Fruit fly (Drosophila melanogaster) whole organism, embryonic: ENCODE results near the gene CG13117.

Experiments used
- Ada2b ChIP-seq: fragments of 200-800 bp; sonication (Bioruptor generic); IDR thresholded peaks from 2 replicates; pipeline ENCODE4 v1.3.6; 2022; ENCODE audit warnings: missing biosample characterization, missing genetic modification characterization
- Atf-2 ChIP-seq: fragments of 200-800 bp; sonication (Bioruptor generic); optimal IDR thresholded peaks from 2 replicates; lab custom pipeline; 2016; ENCODE audit warnings: missing biosample characterization, missing genetic modification characterization
- C15 ChIP-seq: fragments of 200-800 bp; sonication (Bioruptor generic); IDR thresholded peaks from 3 replicates; pipeline ENCODE4 v1.3.6; 2022; ENCODE audit warnings: missing biosample characterization, missing genetic modification characterization
- CG11398 ChIP-seq: fragments of 200-800 bp; sonication (Bioruptor generic); optimal IDR thresholded peaks from 2 replicates; lab custom pipeline; 2016; ENCODE audit warnings: missing biosample characterization, missing genetic modification characterization
- CG13424 ChIP-seq: fragments of 200-800 bp; sonication (Bioruptor generic); optimal IDR thresholded peaks from 2 replicates; lab custom pipeline; 2019; ENCODE audit warnings: missing biosample characterization, mild to moderate bottlenecking, missing genetic modification characterization, moderate library complexity
- CG13775 ChIP-seq: fragments of 200-800 bp; sonication (Bioruptor generic); optimal IDR thresholded peaks from 3 replicates; lab custom pipeline; 2017; ENCODE audit warnings: missing biosample characterization, mild to moderate bottlenecking, missing genetic modification characterization
- CG1603 ChIP-seq: fragments of 200-800 bp; sonication (Bioruptor generic); optimal IDR thresholded peaks from 2 replicates; lab custom pipeline; 2019; ENCODE audit warnings: missing biosample characterization, mild to moderate bottlenecking, missing genetic modification characterization, moderate library complexity
- CG3065 ChIP-seq: fragments of 200-800 bp; sonication (Bioruptor generic); optimal IDR thresholded peaks from 2 replicates; lab custom pipeline; 2016; ENCODE audit warnings: missing biosample characterization, missing genetic modification characterization
- CG33213 ChIP-seq: fragments of 200-800 bp; sonication (Bioruptor generic); optimal IDR thresholded peaks from 3 replicates; lab custom pipeline; 2016; ENCODE audit warnings: missing biosample characterization, missing genetic modification characterization
- CG34376 ChIP-seq: fragments of 200-800 bp; sonication (Bioruptor generic); optimal IDR thresholded peaks from 2 replicates; lab custom pipeline; 2018; ENCODE audit warnings: missing biosample characterization, mild to moderate bottlenecking, missing genetic modification characterization
- CG3726 ChIP-seq: fragments of 200-800 bp; sonication (Bioruptor generic); IDR thresholded peaks from 3 replicates; pipeline ENCODE4, ENCODE4 v1.3.6; 2022; ENCODE audit warnings: missing biosample characterization, missing genetic modification characterization
- CG4820 ChIP-seq: fragments of 200-800 bp; sonication (Bioruptor generic); optimal IDR thresholded peaks from 3 replicates; lab custom pipeline; 2016; ENCODE audit warnings: missing biosample characterization, missing genetic modification characterization
- CG4854 ChIP-seq: fragments of 200-800 bp; sonication (Bioruptor generic); optimal IDR thresholded peaks from 2 replicates; lab custom pipeline; 2016; ENCODE audit warnings: missing biosample characterization, missing genetic modification characterization, inconsistent platforms
- CG7745 ChIP-seq: fragments of 200-800 bp; sonication (Bioruptor generic); optimal IDR thresholded peaks from 2 replicates; lab custom pipeline; 2018; ENCODE audit warnings: missing biosample characterization, mild to moderate bottlenecking, missing genetic modification characterization, moderate library complexity
- Dfd ChIP-seq, 2 experiments: fragments of >200 bp; optimal IDR thresholded peaks; 2 replicates each; lab custom pipeline; 2017; ENCODE audit warnings: missing biosample characterization in 2 of 2, missing genetic modification characterization in 2 of 2
- Dll ChIP-seq: fragments of 200-800 bp; sonication (Bioruptor generic); IDR thresholded peaks from 4 replicates; pipeline ENCODE4 v1.3.6; 2022; ENCODE audit warnings: missing biosample characterization, missing genetic modification characterization; ENCODE audit not compliant: partially characterized antibody
- Doc2 ChIP-seq: fragments of 200-800 bp; sonication (Bioruptor generic); IDR thresholded peaks from 2 replicates; pipeline ENCODE4 v1.3.6; 2022; ENCODE audit warnings: missing biosample characterization, missing genetic modification characterization
- Fer1 ChIP-seq: fragments of 200-800 bp; sonication (Bioruptor generic); optimal IDR thresholded peaks from 2 replicates; lab custom pipeline; 2017; ENCODE audit warnings: missing biosample characterization, mild to moderate bottlenecking, missing genetic modification characterization
- GATAe ChIP-seq: fragments of 200-800 bp; sonication (Bioruptor generic); conservative IDR thresholded peaks from 2 replicates; pipeline ENCODE4 v1.3.6; 2022; ENCODE audit warnings: missing biosample characterization, missing genetic modification characterization
- HmgD ChIP-seq: fragments of 200-800 bp; sonication (Bioruptor generic); optimal IDR thresholded peaks from 3 replicates; lab custom pipeline; 2016; ENCODE audit warnings: missing biosample characterization, missing genetic modification characterization
- HmgZ ChIP-seq: fragments of 200-800 bp; sonication (Bioruptor generic); optimal IDR thresholded peaks from 2 replicates; lab custom pipeline; 2018; ENCODE audit warnings: missing biosample characterization, mild to moderate bottlenecking, missing genetic modification characterization
- Hmr ChIP-seq: fragments of 200-800 bp; sonication (Bioruptor generic); optimal IDR thresholded peaks from 3 replicates; lab custom pipeline; 2017; ENCODE audit warnings: mild to moderate bottlenecking, missing biosample characterization, missing genetic modification reagents, missing genetic modification characterization
- Hr39 ChIP-seq: fragments of >200 bp; optimal IDR thresholded peaks from 2 replicates; lab custom pipeline; 2017
- MBD-R2 ChIP-seq: fragments of 200-800 bp; sonication (Bioruptor generic); IDR thresholded peaks from 2 replicates; pipeline ENCODE4 v1.3.6; 2022; ENCODE audit warnings: missing biosample characterization, missing genetic modification characterization
- MTF-1 ChIP-seq: fragments of 200-800 bp; sonication (Bioruptor generic); optimal IDR thresholded peaks from 2 replicates; lab custom pipeline; 2018; ENCODE audit warnings: missing biosample characterization, mild to moderate bottlenecking, missing genetic modification characterization, borderline replicate concordance
- NC2β ChIP-seq: fragments of 200-800 bp; sonication (Bioruptor generic); optimal IDR thresholded peaks from 2 replicates; lab custom pipeline; 2016; ENCODE audit warnings: missing biosample characterization, missing genetic modification characterization
- Nf-YB ChIP-seq: fragments of 200-800 bp; sonication (Bioruptor generic); optimal IDR thresholded peaks from 3 replicates; lab custom pipeline; 2019; ENCODE audit warnings: missing biosample characterization, mild to moderate bottlenecking, missing genetic modification characterization, moderate library complexity
- Oaz ChIP-seq: fragments of 200-800 bp; sonication (Bioruptor generic); IDR thresholded peaks from 2 replicates; pipeline ENCODE4 v1.3.6; 2022; ENCODE audit warnings: missing biosample characterization, missing genetic modification characterization
- Sry-δ ChIP-seq: fragments of 200-800 bp; sonication (Bioruptor generic); optimal IDR thresholded peaks from 2 replicates; lab custom pipeline; 2016; ENCODE audit warnings: missing biosample characterization, missing genetic modification characterization
- Stat92E ChIP-seq, 3 experiments: fragments of >200 bp in 2 of 3; fragments of 200-800 bp in 1 of 3; sonication (Bioruptor generic) in 1 of 3; optimal IDR thresholded peaks; 2 replicates each; lab custom pipeline; 2017 to 2019; ENCODE audit warnings: missing biosample characterization in 3 of 3, missing genetic modification characterization in 3 of 3, mild to moderate bottlenecking in 1 of 3, moderate library complexity in 1 of 3
- Xrp1 ChIP-seq: fragments of 200-800 bp; sonication (Bioruptor generic); IDR thresholded peaks from 2 replicates; pipeline ENCODE4 v1.3.6; 2022; ENCODE audit warnings: missing biosample characterization, missing genetic modification characterization
- amos ChIP-seq: fragments of 200-800 bp; sonication (Bioruptor generic); IDR thresholded peaks from 2 replicates; pipeline ENCODE4 v1.3.6; 2022; ENCODE audit warnings: missing biosample characterization, missing genetic modification characterization; ENCODE audit not compliant: partially characterized antibody
- ato ChIP-seq: fragments of 200-800 bp; sonication (Bioruptor generic); IDR thresholded peaks from 2 replicates; pipeline ENCODE4 v1.3.6; 2022; ENCODE audit warnings: missing biosample characterization, missing genetic modification characterization; ENCODE audit not compliant: partially characterized antibody
- br ChIP-seq: fragments of >200 bp; optimal IDR thresholded peaks from 2 replicates; lab custom pipeline; 2017
- chm ChIP-seq: fragments of 200-800 bp; sonication (Bioruptor generic); IDR thresholded peaks from 2 replicates; pipeline ENCODE4 v1.3.6; 2022; ENCODE audit warnings: missing biosample characterization, missing genetic modification characterization
- crol ChIP-seq: fragments of 200-800 bp; sonication (Bioruptor generic); IDR thresholded peaks from 2 replicates; pipeline ENCODE4 v1.3.6; 2022; ENCODE audit warnings: missing biosample characterization, missing genetic modification characterization
- crp ChIP-seq, 2 experiments: fragments of 200-800 bp; sonication (Bioruptor generic); optimal IDR thresholded peaks; 2 replicates in 1 of 2; 3 replicates in 1 of 2; lab custom pipeline; 2017; ENCODE audit warnings: missing biosample characterization in 2 of 2, missing genetic modification characterization in 2 of 2, mild to moderate bottlenecking in 1 of 2, moderate library complexity in 1 of 2
- danr ChIP-seq: fragments of 200-800 bp; sonication (Bioruptor generic); IDR thresholded peaks from 2 replicates; pipeline ENCODE4 v1.3.6; 2022; ENCODE audit warnings: missing biosample characterization, missing genetic modification characterization
- exex ChIP-seq: fragments of 200-800 bp; sonication (Bioruptor generic); optimal IDR thresholded peaks from 4 replicates; lab custom pipeline; 2018; ENCODE audit warnings: missing biosample characterization, mild to moderate bottlenecking, missing genetic modification characterization, moderate library complexity
- eyg ChIP-seq: fragments of 200-800 bp; sonication (Bioruptor generic); optimal IDR thresholded peaks from 3 replicates; lab custom pipeline; 2016; ENCODE audit warnings: missing biosample characterization, missing genetic modification characterization
- fu2 ChIP-seq: fragments of 200-800 bp; sonication (Bioruptor generic); optimal IDR thresholded peaks from 2 replicates; lab custom pipeline; 2016; ENCODE audit warnings: missing biosample characterization, missing genetic modification characterization
- gfzf ChIP-seq: fragments of 200-800 bp; sonication (Bioruptor generic); optimal IDR thresholded peaks from 2 replicates; lab custom pipeline; 2016; ENCODE audit warnings: missing biosample characterization, mild to moderate bottlenecking, missing genetic modification characterization, moderate library complexity
- inv ChIP-seq: fragments of 200-800 bp; sonication (Bioruptor generic); IDR thresholded peaks from 2 replicates; pipeline ENCODE4 v1.3.6; 2022; ENCODE audit warnings: missing biosample characterization, missing genetic modification characterization; ENCODE audit not compliant: partially characterized antibody
- ken ChIP-seq: fragments of 200-800 bp; sonication (Bioruptor generic); IDR thresholded peaks from 3 replicates; pipeline ENCODE4 v1.3.6; 2022; ENCODE audit warnings: missing biosample characterization, missing genetic modification characterization
- lov ChIP-seq, 2 experiments: fragments of 200-800 bp in 1 of 2; fragments of >200 bp in 1 of 2; sonication (Bioruptor generic) in 1 of 2; IDR thresholded peaks in 1 of 2; optimal IDR thresholded peaks in 1 of 2; 2 replicates in 1 of 2; 3 replicates in 1 of 2; pipeline versions ENCODE4 v1.3.6 to Lab custom; 2017 to 2022; ENCODE audit warnings: missing biosample characterization in 1 of 2, missing genetic modification characterization in 1 of 2
- org-1 ChIP-seq: fragments of 200-800 bp; sonication (Bioruptor generic); optimal IDR thresholded peaks from 2 replicates; lab custom pipeline; 2017; ENCODE audit warnings: missing biosample characterization, missing genetic modification characterization
- scrt ChIP-seq: fragments of 200-800 bp; sonication (Bioruptor generic); optimal IDR thresholded peaks from 2 replicates; lab custom pipeline; 2018; ENCODE audit warnings: missing biosample characterization, mild to moderate bottlenecking, missing genetic modification characterization, moderate library complexity
- stc ChIP-seq: fragments of 200-800 bp; sonication (Bioruptor generic); IDR thresholded peaks from 2 replicates; pipeline ENCODE4 v1.3.6; 2022; ENCODE audit warnings: missing biosample characterization, missing genetic modification characterization
- trem ChIP-seq: fragments of 200-800 bp; optimal IDR thresholded peaks from 3 replicates; lab custom pipeline; 2019; ENCODE audit warnings: missing biosample characterization, mild to moderate bottlenecking, missing genetic modification characterization, moderate library complexity
- unpg ChIP-seq: fragments of 200-800 bp; sonication (Bioruptor generic); optimal IDR thresholded peaks from 3 replicates; lab custom pipeline; 2018; ENCODE audit warnings: missing biosample characterization, mild to moderate bottlenecking, missing genetic modification characterization, moderate library complexity
- zfh2 ChIP-seq: fragments of 200-800 bp; sonication (Bioruptor generic); optimal IDR thresholded peaks from 2 replicates; lab custom pipeline; 2016; ENCODE audit warnings: missing biosample characterization, missing genetic modification characterization

The CG13117 gene

dm6 chr2L:9758856-9759255 lies 22.4 kb downstream of the CG13117 start (continued):
- TF ChIP-seq amos (GFP tag; lab: Robert Waterston, UW) = peak; percentile 94
- no peak for TF ChIP-seq CG4820 (GFP tag; lab: Kevin White, UChicago)
- TF ChIP-seq Atf-2 = no peak
- peak; percentile 99 for TF ChIP-seq crol (GFP tag; lab: Robert Waterston, UW)
- no peak for TF ChIP-seq lov (optimal IDR thresholded peaks at IDR 0.05; lab: Kevin White, UChicago)
- peak; percentile 30; the same call in 1 of the 3 replicates for TF ChIP-seq lov (GFP tag; IDR thresholded peaks at IDR 0.05; lab: Robert Waterston, UW)
- TF ChIP-seq CG4854 (GFP tag; lab: Kevin White, UChicago) = no peak
- TF ChIP-seq CG11398 (GFP tag; lab: Kevin White, UChicago) = no peak
- peak; percentile 12 for TF ChIP-seq gfzf (GFP tag; lab: Kevin White, UChicago)
- no peak for TF ChIP-seq br (lab: Kevin White, UChicago)
- TF ChIP-seq danr (GFP tag; lab: Robert Waterston, UW) = peak; percentile 25; the same call in 1 of the 2 replicates
- TF ChIP-seq CG13424 = peak; percentile 50
- no peak for TF ChIP-seq Hr39 (lab: Kevin White, UChicago)
- TF ChIP-seq org-1 (GFP tag; lab: Kevin White, UChicago) = no peak
- no peak for TF ChIP-seq Stat92E (GFP tag; optimal IDR thresholded peaks at IDR 0.05; lab: Kevin White, UChicago)
- TF ChIP-seq scrt (GFP tag; lab: Kevin White, UChicago) = no peak
- peak; percentile 58 for TF ChIP-seq exex (tag; lab: Kevin White, UChicago)
- no peak for TF ChIP-seq eyg (GFP tag; lab: Kevin White, UChicago)
- peak; percentile 87 for TF ChIP-seq MBD-R2 (GFP tag; lab: Robert Waterston, UW)
- no peak for TF ChIP-seq NC2β (GFP tag; lab: Kevin White, UChicago)
- peak; percentile 5; the same call in 1 of the 2 replicates for TF ChIP-seq stc (GFP tag; lab: Robert Waterston, UW)
- TF ChIP-seq Nf-YB = peak; percentile 1
- TF ChIP-seq C15 (GFP tag; lab: Robert Waterston, UW) = no peak
- peak; percentile 93 for TF ChIP-seq Sry-δ (GFP tag; lab: Kevin White, UChicago)
- TF ChIP-seq HmgZ (tag; lab: Kevin White, UChicago) = peak; percentile 74
- peak; percentile 30 for TF ChIP-seq CG3065 (GFP tag; lab: Kevin White, UChicago)
- peak; percentile 82 for TF ChIP-seq chm (GFP tag; lab: Robert Waterston, UW)
- TF ChIP-seq Doc2 (GFP tag; lab: Robert Waterston, UW) = no peak
- peak; percentile 53 for TF ChIP-seq CG33213 (GFP tag; lab: Kevin White, UChicago)
- no peak for TF ChIP-seq CG3726 (GFP tag; lab: Robert Waterston, UW)
- peak; percentile 27 for TF ChIP-seq unpg (GFP tag; lab: Kevin White, UChicago)
- TF ChIP-seq CG1603 = peak; percentile 76
- TF ChIP-seq trem = peak; percentile 55
- peak; percentile 79 for TF ChIP-seq HmgD
- no peak for TF ChIP-seq Oaz (GFP tag; lab: Robert Waterston, UW)
- peak; percentile 89 for TF ChIP-seq ato
- TF ChIP-seq fu2 = peak; percentile 63
- TF ChIP-seq GATAe (GFP tag; lab: Robert Waterston, UW) = peak; percentile 54; the same call in 1 of the 2 replicates
- TF ChIP-seq inv (GFP tag; lab: Robert Waterston, UW) = peak; percentile 92
- TF ChIP-seq CG7745 (tag; lab: Kevin White, UChicago) = no peak
- peak; percentile 60 for TF ChIP-seq Hmr (GFP tag; lab: Kevin White, UChicago)
- peak; percentile 23 for TF ChIP-seq Fer1
- peak; percentile 61 for TF ChIP-seq zfh2 (GFP tag; lab: Kevin White, UChicago)
- no peak for TF ChIP-seq Dfd (GFP tag; optimal IDR thresholded peaks at IDR 0.05; lab: Kevin White, UChicago)
- peak; percentile 43 for TF ChIP-seq CG34376 (GFP tag; lab: Kevin White, UChicago)
- TF ChIP-seq MTF-1 = peak; percentile 6
- peak; percentile 39; the same call in 1 of the 2 replicates for TF ChIP-seq Xrp1
- peak; percentile 63 for TF ChIP-seq Ada2b
- peak; percentile 64 for TF ChIP-seq ken (GFP tag; lab: Robert Waterston, UW)
- TF ChIP-seq crp (GFP tag; optimal IDR thresholded peaks at IDR 0.05; lab: Kevin White, UChicago) = no peak
- TF ChIP-seq Dll = peak; percentile 95
- peak; percentile 36 for TF ChIP-seq CG13775 (GFP tag; lab: Kevin White, UChicago)
